Worm (Caenorhabditis elegans) whole organism, mixed stage, embryonic: ENCODE data around the gene F08F1.3.

Experiments
- mab-5 ChIP-seq: fragments of 150-350 bp; optimal IDR thresholded peaks from 2 replicates; lab custom pipeline; 2014; ENCODE audit warnings: missing biosample characterization, missing genetic modification characterization
- nhr-237 ChIP-seq: fragments of 150-350 bp; optimal IDR thresholded peaks from 2 replicates; lab custom pipeline; 2014; ENCODE audit warnings: missing biosample characterization, missing genetic modification characterization
- nhr-76 ChIP-seq: sonication (generic microtip); optimal IDR thresholded peaks from 2 replicates; lab custom pipeline; 2017; ENCODE audit warnings: missing biosample characterization, missing genetic modification characterization

DNA sequence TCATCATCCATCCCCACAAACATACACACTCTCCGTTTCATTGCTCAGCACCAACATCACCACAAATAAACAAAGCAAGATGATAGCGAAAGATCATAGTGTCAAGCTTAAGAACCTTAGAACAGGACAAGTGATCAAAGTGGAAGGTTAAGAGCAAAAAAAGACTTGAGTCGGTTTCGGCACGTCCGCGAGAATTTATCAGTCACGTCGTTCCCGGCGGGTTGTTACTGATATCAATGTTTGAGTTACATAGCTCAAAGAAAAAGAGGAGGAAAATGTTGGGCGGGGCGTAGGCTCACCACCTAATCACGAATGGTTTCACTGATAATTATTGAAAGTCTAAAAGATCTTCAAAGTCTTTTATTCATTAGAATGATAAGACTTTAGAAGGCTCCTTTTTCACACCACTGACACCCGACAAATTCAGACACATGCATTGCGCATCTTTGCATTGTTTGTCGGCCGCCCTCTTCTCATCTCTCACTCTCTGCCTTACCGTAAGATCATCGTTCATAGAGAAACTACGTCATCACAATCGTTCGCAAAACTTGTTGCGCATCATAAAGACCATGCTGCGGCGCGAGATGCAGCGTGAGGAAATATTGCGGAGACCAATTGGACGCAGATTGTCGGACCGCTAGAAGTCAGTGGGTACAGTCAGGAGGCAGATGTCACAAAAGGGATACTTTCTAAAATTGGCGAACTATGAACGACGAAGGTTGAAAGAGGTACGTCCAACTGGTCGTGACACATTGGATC, 48.6 kb downstream of the F08F1.3 start:
- TF ChIP-seq mab-5 (tag; lab: Kevin White, UChicago) = no peak
- TF ChIP-seq nhr-237 (tag; lab: Kevin White, UChicago) = peak; percentile 74
- no peak for TF ChIP-seq nhr-76 (tag; lab: Kevin White, UChicago)
